Worm (Caenorhabditis elegans) whole organism, L1 larva: ENCODE measurements around the gene ZC404.1.

Experiments
- C34B4.2 ChIP-seq: sonication (generic microtip); optimal IDR thresholded peaks from 2 replicates; lab custom pipeline; 2017; ENCODE audit warnings: mild to moderate bottlenecking, missing genetic modification characterization, missing compliant biosample characterization
- alr-1 ChIP-seq: fragments of 200-800 bp; sonication (Bioruptor generic); optimal IDR thresholded peaks from 2 replicates; lab custom pipeline; 2018; ENCODE audit warnings: borderline replicate concordance, mild to moderate bottlenecking, missing genetic modification characterization, missing compliant biosample characterization
- aly-2 ChIP-seq: fragments of 150-350 bp; optimal IDR thresholded peaks from 2 replicates; lab custom pipeline; 2014; ENCODE audit warnings: missing biosample characterization, missing genetic modification characterization
- elt-2 ChIP-seq: sonication (generic microtip); optimal IDR thresholded peaks from 2 replicates; lab custom pipeline; 2016; ENCODE audit warnings: missing genetic modification characterization, mild to moderate bottlenecking, inconsistent platforms, missing compliant biosample characterization, missing genetic modification reagents
- hlh-4 ChIP-seq: sonication (generic microtip); optimal IDR thresholded peaks from 2 replicates; lab custom pipeline; 2016; ENCODE audit warnings: mild to moderate bottlenecking, missing genetic modification characterization, missing compliant biosample characterization
- isw-1 ChIP-seq: fragments of 200-800 bp; sonication (Bioruptor generic); IDR thresholded peaks from 2 replicates; pipeline ENCODE4 v1.3.6; 2022; ENCODE audit warnings: missing genetic modification characterization, missing compliant biosample characterization
- jun-1 ChIP-seq: fragments of 150-350 bp; optimal IDR thresholded peaks from 2 replicates; lab custom pipeline; 2014; ENCODE audit warnings: missing biosample characterization, missing genetic modification reagents, missing genetic modification characterization
- lir-3 ChIP-seq: sonication (generic microtip); optimal IDR thresholded peaks from 2 replicates; lab custom pipeline; 2016; ENCODE audit warnings: mild to moderate bottlenecking, missing genetic modification characterization, moderate library complexity, missing compliant biosample characterization; ENCODE audit not compliant: poor library complexity
- nhr-237 ChIP-seq: fragments of 150-350 bp; optimal IDR thresholded peaks from 2 replicates; lab custom pipeline; 2014; ENCODE audit warnings: missing biosample characterization, missing genetic modification characterization
- nhr-90 ChIP-seq: sonication (generic microtip); optimal IDR thresholded peaks from 2 replicates; lab custom pipeline; 2016; ENCODE audit warnings: mild to moderate bottlenecking, missing genetic modification characterization, missing compliant biosample characterization; ENCODE audit not compliant: poor library complexity
- tbx-2 ChIP-seq: sonication (generic microtip); optimal IDR thresholded peaks from 2 replicates; lab custom pipeline; 2016; ENCODE audit warnings: missing genetic modification characterization, missing compliant biosample characterization
- unc-130 ChIP-seq: fragments of 150-350 bp; optimal IDR thresholded peaks from 2 replicates; lab custom pipeline; 2017; ENCODE audit warnings: missing biosample characterization, missing genetic modification characterization, inconsistent platforms
- unc-62 ChIP-seq: fragments of 150-350 bp; optimal IDR thresholded peaks from 2 replicates; lab custom pipeline; 2014; ENCODE audit warnings: missing biosample characterization, missing genetic modification reagents, missing genetic modification characterization
- vab-15 ChIP-seq: sonication (generic microtip); optimal IDR thresholded peaks from 2 replicates; lab custom pipeline; 2017; ENCODE audit warnings: missing genotype, mild to moderate bottlenecking, missing genetic modification characterization, missing compliant biosample characterization

DNA sequence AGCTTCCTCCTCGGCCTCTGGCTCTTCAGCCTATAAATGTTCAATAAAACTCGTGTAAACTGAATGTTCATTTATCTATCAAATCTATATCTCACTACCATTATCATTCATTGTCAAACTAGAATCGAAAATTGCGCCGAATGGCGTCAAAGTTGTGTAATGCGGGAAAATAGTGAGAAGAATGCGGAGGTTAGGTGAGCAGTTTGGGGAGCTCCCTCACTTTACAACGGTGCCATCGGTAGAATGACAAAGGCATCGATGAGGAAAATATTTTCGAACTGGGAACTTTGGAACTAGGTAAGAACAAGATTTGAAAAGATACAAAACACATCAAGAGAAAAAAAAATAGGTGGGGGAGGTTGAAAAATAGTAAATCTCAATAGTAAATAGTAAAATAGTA lies 26.4 kb upstream of the ZC404.1 start:
- TF ChIP-seq isw-1 (GFP tag; lab: Robert Waterston, UW) = no peak
- no peak for TF ChIP-seq nhr-90 (tag; lab: Kevin White, UChicago)
- no peak for TF ChIP-seq lir-3
- no peak for TF ChIP-seq tbx-2 (tag; lab: Kevin White, UChicago)
- TF ChIP-seq nhr-237 = no peak
- no peak for TF ChIP-seq C34B4.2
- no peak for TF ChIP-seq aly-2 (tag; lab: Kevin White, UChicago)
- no peak for TF ChIP-seq elt-2 (tag; lab: Kevin White, UChicago)
- TF ChIP-seq unc-62 (GFP tag; lab: Kevin White, UChicago) = no peak
- no peak for TF ChIP-seq jun-1 (tag; lab: Kevin White, UChicago)
- no peak for TF ChIP-seq unc-130 (tag; lab: Kevin White, UChicago)
- no peak for TF ChIP-seq hlh-4
- no peak for TF ChIP-seq vab-15 (tag; lab: Kevin White, UChicago)
- TF ChIP-seq alr-1 (tag; lab: Kevin White, UChicago) = no peak
